Worm (Caenorhabditis elegans): Measurements from ENCODE around the gene F53A2.9.

- TF ChIP-seq snpc-4 (tag; optimal IDR thresholded peaks at IDR 0.05) (no peak), mep-1 (tag; optimal IDR thresholded peaks at IDR 0.05) (no peak), elt-1 (tag; optimal IDR thresholded peaks at IDR 0.05; ENCODE audit: borderline replicate concordance, insufficient read depth) (no peak), nhr-237 (tag; optimal IDR thresholded peaks at IDR 0.05) (no peak), unc-39 (tag; optimal IDR thresholded peaks at IDR 0.05) (no peak), elt-3 (tag; optimal IDR thresholded peaks at IDR 0.05) (no peak)
Measured at ce11 chrIII:13342079-13342734, 16.9 kb downstream of the F53A2.9 start, which contains the start of gene dro-1.
